Fruit fly (Drosophila melanogaster) whole organism, embryonic: Measurements from ENCODE around the gene CG42540.
A peak's percentile ranks its signal among the peaks of the same experiment; 100 is the strongest.

ENCODE experiments used
- Abd-B ChIP-seq: fragments of 200-800 bp; sonication (Bioruptor generic); optimal IDR thresholded peaks from 2 replicates; lab custom pipeline; 2018; ENCODE audit warnings: missing biosample characterization, mild to moderate bottlenecking, missing genetic modification characterization, moderate library complexity
- B-H1 ChIP-seq: fragments of 200-800 bp; sonication (Bioruptor generic); IDR thresholded peaks from 3 replicates; pipeline ENCODE4 v1.3.6; 2022; ENCODE audit warnings: missing biosample characterization, missing genetic modification characterization
- B-H2 ChIP-seq: fragments of 200-800 bp; sonication (Bioruptor generic); optimal IDR thresholded peaks from 2 replicates; lab custom pipeline; 2018; ENCODE audit warnings: missing biosample characterization, mild to moderate bottlenecking, missing genetic modification characterization
- Bdp1 ChIP-seq: fragments of 200-800 bp; sonication (Bioruptor generic); optimal IDR thresholded peaks from 3 replicates; lab custom pipeline; 2016; ENCODE audit warnings: missing biosample characterization, missing genetic modification characterization
- BtbVII ChIP-seq: fragments of 200-800 bp; sonication (Bioruptor generic); optimal IDR thresholded peaks from 3 replicates; lab custom pipeline; 2017; ENCODE audit warnings: missing biosample characterization, mild to moderate bottlenecking, missing genetic modification characterization
- CG1024 ChIP-seq: fragments of 200-800 bp; sonication (Bioruptor generic); IDR thresholded peaks from 2 replicates; pipeline ENCODE4 v1.3.6; 2022; ENCODE audit warnings: missing biosample characterization, missing genetic modification characterization
- CG10462 ChIP-seq: fragments of 200-800 bp; sonication (Bioruptor generic); optimal IDR thresholded peaks from 2 replicates; lab custom pipeline; 2016; ENCODE audit warnings: missing biosample characterization, missing genetic modification characterization
- CG12219 ChIP-seq: fragments of 200-800 bp; sonication (Bioruptor generic); optimal IDR thresholded peaks from 3 replicates; lab custom pipeline; 2018; ENCODE audit warnings: missing biosample characterization, mild to moderate bottlenecking, missing genetic modification characterization
- CG13123 ChIP-seq: fragments of 200-800 bp; sonication (Bioruptor generic); optimal IDR thresholded peaks from 2 replicates; lab custom pipeline; 2016; ENCODE audit warnings: missing biosample characterization, missing genetic modification characterization
- CG14965 ChIP-seq: fragments of 200-800 bp; sonication (Bioruptor generic); optimal IDR thresholded peaks from 2 replicates; lab custom pipeline; 2016; ENCODE audit warnings: missing biosample characterization, missing genetic modification characterization, borderline replicate concordance
- CG17359 ChIP-seq: fragments of 200-800 bp; sonication (Bioruptor generic); optimal IDR thresholded peaks from 3 replicates; lab custom pipeline; 2018; ENCODE audit warnings: missing biosample characterization, mild to moderate bottlenecking, missing genetic modification characterization, moderate library complexity
- CG17361 ChIP-seq: fragments of 200-800 bp; sonication (Bioruptor generic); IDR thresholded peaks from 3 replicates; pipeline ENCODE4 v1.3.6; 2022; ENCODE audit warnings: missing biosample characterization, missing genetic modification characterization
- CG18476 ChIP-seq: fragments of 200-800 bp; sonication (Bioruptor generic); optimal IDR thresholded peaks from 2 replicates; lab custom pipeline; 2016; ENCODE audit warnings: missing biosample characterization, mild to moderate bottlenecking, missing genetic modification characterization
- CG18599 ChIP-seq: fragments of 200-800 bp; sonication (Bioruptor generic); optimal IDR thresholded peaks from 3 replicates; lab custom pipeline; 2017; ENCODE audit warnings: missing biosample characterization, missing genetic modification characterization, mild to moderate bottlenecking, moderate library complexity, missing genetic modification reagents
- CG30020 ChIP-seq: fragments of 200-800 bp; optimal IDR thresholded peaks from 2 replicates; lab custom pipeline; 2019; ENCODE audit warnings: missing biosample characterization, mild to moderate bottlenecking, missing genetic modification characterization, moderate library complexity
- CG30403 ChIP-seq: fragments of 200-800 bp; sonication (Bioruptor generic); optimal IDR thresholded peaks from 3 replicates; lab custom pipeline; 2016; ENCODE audit warnings: missing biosample characterization, missing genetic modification characterization
- CG34224 ChIP-seq: fragments of 200-800 bp; sonication (Bioruptor generic); IDR thresholded peaks from 3 replicates; pipeline ENCODE4 v1.3.6; 2022; ENCODE audit warnings: missing biosample characterization, missing genetic modification characterization; ENCODE audit not compliant: partially characterized antibody
- CG3838 ChIP-seq: fragments of 200-800 bp; sonication (Bioruptor generic); optimal IDR thresholded peaks from 3 replicates; lab custom pipeline; 2016; ENCODE audit warnings: missing biosample characterization, missing genetic modification characterization
- CG4617 ChIP-seq: fragments of 200-800 bp; sonication (Bioruptor generic); optimal IDR thresholded peaks from 3 replicates; lab custom pipeline; 2016; ENCODE audit warnings: missing biosample characterization, missing genetic modification characterization, borderline replicate concordance
- CG6272 ChIP-seq: fragments of 200-800 bp; sonication (Bioruptor generic); IDR thresholded peaks from 2 replicates; pipeline ENCODE4 v1.3.6; 2022; ENCODE audit warnings: missing biosample characterization, missing genetic modification characterization
- CG6683 ChIP-seq: fragments of 200-800 bp; sonication (Bioruptor generic); optimal IDR thresholded peaks from 2 replicates; lab custom pipeline; 2017; ENCODE audit warnings: missing biosample characterization, mild to moderate bottlenecking, missing genetic modification characterization, missing genetic modification reagents
- CG6765 ChIP-seq: fragments of 200-800 bp; sonication (Bioruptor generic); optimal IDR thresholded peaks from 3 replicates; lab custom pipeline; 2017; ENCODE audit warnings: missing biosample characterization, mild to moderate bottlenecking, missing genetic modification characterization
- CG7357 ChIP-seq: fragments of 200-800 bp; sonication (Bioruptor generic); IDR thresholded peaks from 3 replicates; pipeline ENCODE4 v1.3.6; 2022; ENCODE audit warnings: missing biosample characterization, missing genetic modification characterization
- CG7745 ChIP-seq: fragments of 200-800 bp; sonication (Bioruptor generic); optimal IDR thresholded peaks from 2 replicates; lab custom pipeline; 2018; ENCODE audit warnings: missing biosample characterization, mild to moderate bottlenecking, missing genetic modification characterization, moderate library complexity
- CG9437 ChIP-seq: fragments of 200-800 bp; sonication (Bioruptor generic); optimal IDR thresholded peaks from 2 replicates; lab custom pipeline; 2018; ENCODE audit warnings: missing biosample characterization, mild to moderate bottlenecking, missing genetic modification characterization
- CG9609 ChIP-seq: fragments of 200-800 bp; sonication (Bioruptor generic); optimal IDR thresholded peaks from 3 replicates; lab custom pipeline; 2016; ENCODE audit warnings: missing biosample characterization, missing genetic modification characterization
- CG9727 ChIP-seq: fragments of 200-800 bp; sonication (Bioruptor generic); optimal IDR thresholded peaks from 3 replicates; lab custom pipeline; 2017; ENCODE audit warnings: missing biosample characterization, mild to moderate bottlenecking, missing genetic modification characterization
- Dip2 ChIP-seq: fragments of 200-800 bp; sonication (Bioruptor generic); IDR thresholded peaks from 2 replicates; pipeline ENCODE4 v1.3.6; 2022; ENCODE audit warnings: missing biosample characterization, missing genetic modification characterization
- Dip3 ChIP-seq: fragments of 200-800 bp; sonication (Bioruptor generic); optimal IDR thresholded peaks from 3 replicates; lab custom pipeline; 2016; ENCODE audit warnings: missing biosample characterization, missing genetic modification characterization
- Gsc ChIP-seq: fragments of 200-800 bp; sonication (Bioruptor generic); IDR thresholded peaks from 2 replicates; pipeline ENCODE4 v1.3.6; 2022; ENCODE audit warnings: missing biosample characterization, missing genetic modification characterization
- HLH54F ChIP-seq: fragments of 200-800 bp; sonication (Bioruptor generic); optimal IDR thresholded peaks from 3 replicates; lab custom pipeline; 2016; ENCODE audit warnings: missing biosample characterization, missing genetic modification characterization
- Hr39 ChIP-seq: fragments of >200 bp; optimal IDR thresholded peaks from 2 replicates; lab custom pipeline; 2017
- Meics ChIP-seq: fragments of 200-800 bp; sonication (Bioruptor generic); optimal IDR thresholded peaks from 2 replicates; lab custom pipeline; 2017; ENCODE audit warnings: missing biosample characterization, mild to moderate bottlenecking, missing genetic modification characterization
- Oaz ChIP-seq: fragments of 200-800 bp; sonication (Bioruptor generic); IDR thresholded peaks from 2 replicates; pipeline ENCODE4 v1.3.6; 2022; ENCODE audit warnings: missing biosample characterization, missing genetic modification characterization
- Trl ChIP-seq, 3 experiments: fragments of >200 bp in 2 of 3; fragments of 200-800 bp in 1 of 3; sonication (Bioruptor generic) in 1 of 3; optimal IDR thresholded peaks; 2 replicates in 1 of 3; 3 replicates in 2 of 3; lab custom pipeline; 2016 to 2017; ENCODE audit warnings: missing biosample characterization in 1 of 3, missing genetic modification characterization in 1 of 3
- Usf ChIP-seq: fragments of 200-800 bp; sonication (Bioruptor generic); optimal IDR thresholded peaks from 2 replicates; lab custom pipeline; 2017; ENCODE audit warnings: missing genotype, missing biosample characterization, missing genetic modification characterization
- abd-A ChIP-seq: fragments of 200-800 bp; sonication (Bioruptor generic); optimal IDR thresholded peaks from 3 replicates; lab custom pipeline; 2019; ENCODE audit warnings: missing biosample characterization, mild to moderate bottlenecking, missing genetic modification characterization, moderate library complexity
- ac ChIP-seq: fragments of 200-800 bp; sonication (Bioruptor generic); optimal IDR thresholded peaks from 3 replicates; lab custom pipeline; 2017; ENCODE audit warnings: missing biosample characterization, mild to moderate bottlenecking, missing genetic modification characterization
- al ChIP-seq: fragments of 200-800 bp; sonication (Bioruptor generic); IDR thresholded peaks from 2 replicates; pipeline ENCODE4 v1.3.6; 2022; ENCODE audit warnings: missing biosample characterization, missing genetic modification characterization
- aop ChIP-seq: fragments of 200-800 bp; sonication (Bioruptor generic); IDR thresholded peaks from 2 replicates; pipeline ENCODE4 v1.3.6; 2022; ENCODE audit warnings: missing biosample characterization, missing genetic modification characterization
- cwo ChIP-seq: fragments of 200-800 bp; sonication (Bioruptor generic); optimal IDR thresholded peaks from 3 replicates; lab custom pipeline; 2017; ENCODE audit warnings: missing biosample characterization, missing genetic modification characterization, mild to moderate bottlenecking, moderate library complexity, missing genetic modification reagents
- dpn ChIP-seq, 2 experiments: fragments of 200-800 bp; sonication (Bioruptor generic); optimal IDR thresholded peaks; 3 replicates each; lab custom pipeline; 2016; ENCODE audit warnings: missing biosample characterization in 2 of 2, missing genetic modification characterization in 2 of 2
- ftz-f1 ChIP-seq: fragments of 200-800 bp; sonication (Bioruptor generic); optimal IDR thresholded peaks from 2 replicates; lab custom pipeline; 2016; ENCODE audit warnings: missing biosample characterization, missing genetic modification characterization
- gsb-n ChIP-seq: fragments of 200-800 bp; sonication (Bioruptor generic); optimal IDR thresholded peaks from 3 replicates; lab custom pipeline; 2018; ENCODE audit warnings: missing biosample characterization, mild to moderate bottlenecking, missing genetic modification characterization
- knrl ChIP-seq: fragments of 200-800 bp; sonication (Bioruptor generic); IDR thresholded peaks from 3 replicates; pipeline ENCODE4 v1.3.6; 2022; ENCODE audit warnings: missing biosample characterization, missing genetic modification characterization; ENCODE audit not compliant: partially characterized antibody
- odd ChIP-seq: fragments of 200-800 bp; sonication (Bioruptor generic); optimal IDR thresholded peaks from 2 replicates; lab custom pipeline; 2017; ENCODE audit warnings: missing biosample characterization, mild to moderate bottlenecking, missing genetic modification characterization
- org-1 ChIP-seq: fragments of 200-800 bp; sonication (Bioruptor generic); optimal IDR thresholded peaks from 2 replicates; lab custom pipeline; 2017; ENCODE audit warnings: missing biosample characterization, missing genetic modification characterization
- pfk ChIP-seq: fragments of 200-800 bp; sonication (Bioruptor generic); optimal IDR thresholded peaks from 2 replicates; lab custom pipeline; 2018; ENCODE audit warnings: missing biosample characterization, mild to moderate bottlenecking, missing genetic modification characterization, moderate library complexity
- sisA ChIP-seq: fragments of 200-800 bp; sonication (Bioruptor generic); IDR thresholded peaks from 2 replicates; pipeline ENCODE4 v1.3.6; 2022; ENCODE audit warnings: missing biosample characterization, missing genetic modification characterization
- stc ChIP-seq: fragments of 200-800 bp; sonication (Bioruptor generic); IDR thresholded peaks from 2 replicates; pipeline ENCODE4 v1.3.6; 2022; ENCODE audit warnings: missing biosample characterization, missing genetic modification characterization
- ttk ChIP-seq: fragments of 200-800 bp; sonication (Bioruptor generic); IDR thresholded peaks from 2 replicates; pipeline ENCODE4 v2.1.2; 2022; ENCODE audit warnings: missing biosample characterization, missing genetic modification characterization

The CG42540 gene

DNA sequence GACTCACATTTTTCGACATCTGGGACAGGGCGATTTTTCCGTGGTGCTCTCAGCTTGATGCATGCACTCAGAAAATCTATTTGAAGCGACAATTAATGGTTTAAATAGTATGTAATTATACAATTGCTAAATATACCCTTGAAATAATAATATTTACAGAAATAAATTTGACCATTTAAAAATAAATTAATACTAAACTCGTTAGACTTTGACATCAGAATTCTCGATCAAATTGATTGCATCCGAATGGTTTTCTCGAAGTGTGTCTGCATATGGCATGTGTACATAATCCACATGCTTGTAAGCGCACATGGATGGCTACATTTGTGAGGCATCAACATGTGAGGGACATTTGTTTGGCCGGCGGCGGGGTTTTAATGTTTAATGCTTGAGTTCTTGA, 9.2 kb upstream of the CG42540 start (continued):
- TF ChIP-seq CG12219 (GFP tag; lab: Kevin White, UChicago) (peak; percentile 54), knrl (no peak), CG9609 (GFP tag; lab: Kevin White, UChicago) (no peak), abd-A (tag; lab: Kevin White, UChicago) (no peak), CG3838 (peak; percentile 3), Dip2 (no peak), CG6683 (GFP tag; lab: Kevin White, UChicago) (no peak), odd (GFP tag; lab: Kevin White, UChicago) (peak; percentile 45), CG18476 (no peak), CG17359 (tag; lab: Kevin White, UChicago) (peak; percentile 62), ttk (GFP tag; lab: Robert Waterston, UW) (peak; percentile 31; the same call in 1 of the 2 replicates), B-H1 (0 out of 3 replicates have a peak, but pooled peaks have one; percentile 17), CG13123 (GFP tag; lab: Kevin White, UChicago) (peak; percentile 43), Gsc (0 out of 2 replicates have a peak, but pooled peaks have one; percentile 18), sisA (GFP tag; lab: Robert Waterston, UW) (peak; percentile 35; the same call in 1 of the 2 replicates), Hr39 (lab: Kevin White, UChicago) (no peak), CG7357 (GFP tag; lab: Robert Waterston, UW) (no peak), cwo (peak; percentile 3), CG18599 (GFP tag; lab: Kevin White, UChicago) (peak; percentile 56), dpn (GFP tag; optimal IDR thresholded peaks at IDR 0.05; lab: Kevin White, UChicago) (peak; percentile 25 to 33), CG30403 (GFP tag; lab: Kevin White, UChicago) (peak; percentile 54), CG10462 (GFP tag; lab: Kevin White, UChicago) (peak; percentile 21), al (GFP tag; lab: Robert Waterston, UW) (0 out of 2 replicates have a peak, but pooled peaks have one; percentile 7), CG7745 (tag; lab: Kevin White, UChicago) (no peak), CG1024 (peak; percentile 35; the same call in 1 of the 2 replicates), CG9727 (GFP tag; lab: Kevin White, UChicago) (peak; percentile 88), CG4617 (GFP tag; lab: Kevin White, UChicago) (no peak), Meics (GFP tag; lab: Kevin White, UChicago) (no peak), B-H2 (GFP tag; lab: Kevin White, UChicago) (no peak), BtbVII (GFP tag; lab: Kevin White, UChicago) (no peak), ac (GFP tag; lab: Kevin White, UChicago) (peak; percentile 55), HLH54F (no peak), CG9437 (GFP tag; lab: Kevin White, UChicago) (peak; percentile 40), stc (GFP tag; lab: Robert Waterston, UW) (peak; percentile 45; the same call in 1 of the 2 replicates), Trl (optimal IDR thresholded peaks at IDR 0.05; lab: Kevin White, UChicago) (no peak), Trl (GFP tag; optimal IDR thresholded peaks at IDR 0.05; lab: Kevin White, UChicago) (no peak), aop (GFP tag; lab: Robert Waterston, UW) (no peak), CG6765 (no peak), Usf (GFP tag; lab: Kevin White, UChicago) (peak; percentile 14), gsb-n (tag; lab: Kevin White, UChicago) (peak; percentile 81), CG34224 (GFP tag; lab: Robert Waterston, UW) (no peak), CG6272 (GFP tag; lab: Robert Waterston, UW) (no peak), CG17361 (GFP tag; lab: Robert Waterston, UW) (peak; percentile 80), Oaz (GFP tag; lab: Robert Waterston, UW) (no peak), Bdp1 (GFP tag; lab: Kevin White, UChicago) (no peak), ftz-f1 (no peak), CG14965 (no peak), org-1 (GFP tag; lab: Kevin White, UChicago) (peak; percentile 27), CG30020 (peak; percentile 2), Abd-B (GFP tag; lab: Kevin White, UChicago) (peak; percentile 33), pfk (GFP tag; lab: Kevin White, UChicago) (no peak), Dip3 (no peak)
